Worm (Caenorhabditis elegans) whole organism, L2 larva: ENCODE data around the gene acr-12.
A peak's percentile ranks its signal among the peaks of the same experiment; 100 is the strongest.

Experiments used
- C34F6.9 ChIP-seq: fragments of 150-350 bp; optimal IDR thresholded peaks from 2 replicates; lab custom pipeline; 2014; ENCODE audit warnings: missing biosample characterization, missing genetic modification characterization
- F13H6.1 ChIP-seq: sonication (generic microtip); optimal IDR thresholded peaks from 2 replicates; lab custom pipeline; 2016; ENCODE audit warnings: missing genetic modification characterization, missing compliant biosample characterization
- R02D3.7 ChIP-seq: fragments of 150-350 bp; optimal IDR thresholded peaks from 2 replicates; lab custom pipeline; 2014; ENCODE audit warnings: missing biosample characterization, missing genetic modification characterization
- Y55F3AM.14 ChIP-seq: fragments of 200-800 bp; sonication (Bioruptor generic); optimal IDR thresholded peaks from 2 replicates; lab custom pipeline; 2018; ENCODE audit warnings: mild to moderate bottlenecking, missing genetic modification characterization, missing compliant biosample characterization
- ZK546.5 ChIP-seq: sonication (generic microtip); optimal IDR thresholded peaks from 2 replicates; lab custom pipeline; 2017; ENCODE audit warnings: missing biosample characterization, missing genetic modification characterization
- alr-1 ChIP-seq: fragments of 150-350 bp; optimal IDR thresholded peaks from 2 replicates; lab custom pipeline; 2014; ENCODE audit warnings: missing biosample characterization, missing genetic modification characterization
- aly-2 ChIP-seq: fragments of 150-350 bp; optimal IDR thresholded peaks from 2 replicates; lab custom pipeline; 2014; ENCODE audit warnings: missing biosample characterization, missing genetic modification characterization
- ama-1 ChIP-seq: fragments of 150-350 bp; optimal IDR thresholded peaks from 2 replicates; lab custom pipeline; 2018; ENCODE audit warnings: inconsistent platforms
- blmp-1 ChIP-seq: sonication (generic microtip); optimal IDR thresholded peaks from 2 replicates; lab custom pipeline; 2017; ENCODE audit warnings: missing genetic modification characterization, mild to moderate bottlenecking, missing compliant biosample characterization, antibody characterized with exemption, moderate library complexity; ENCODE audit not compliant: insufficient read depth
- ceh-16 ChIP-seq: fragments of 150-350 bp; optimal IDR thresholded peaks from 2 replicates; lab custom pipeline; 2014; ENCODE audit warnings: missing biosample characterization, missing genetic modification characterization
- ceh-82 ChIP-seq: fragments of 150-350 bp; optimal IDR thresholded peaks from 2 replicates; lab custom pipeline; 2014; ENCODE audit warnings: missing biosample characterization, missing genetic modification characterization
- crh-2 ChIP-seq: sonication (generic microtip); optimal IDR thresholded peaks from 2 replicates; lab custom pipeline; 2017; ENCODE audit warnings: missing biosample characterization, missing genetic modification characterization
- dmd-4 ChIP-seq: sonication (generic microtip); optimal IDR thresholded peaks from 2 replicates; lab custom pipeline; 2017; ENCODE audit warnings: missing biosample characterization, missing genetic modification characterization
- egl-27 ChIP-seq: sonication (generic microtip); optimal IDR thresholded peaks from 3 replicates; lab custom pipeline; 2017; ENCODE audit warnings: missing biosample characterization, missing genetic modification reagents, missing genetic modification characterization
- elt-1 ChIP-seq: fragments of 150-350 bp; optimal IDR thresholded peaks from 2 replicates; lab custom pipeline; 2014; ENCODE audit warnings: missing biosample characterization, missing genetic modification characterization
- elt-3 ChIP-seq: sonication (generic microtip); optimal IDR thresholded peaks from 2 replicates; lab custom pipeline; 2017; ENCODE audit warnings: missing biosample characterization, missing genetic modification characterization
- fos-1 ChIP-seq: fragments of 150-350 bp; optimal IDR thresholded peaks from 2 replicates; lab custom pipeline; 2014; ENCODE audit warnings: missing biosample characterization, missing genetic modification characterization
- gmeb-1 ChIP-seq: fragments of 150-350 bp; optimal IDR thresholded peaks from 2 replicates; lab custom pipeline; 2014; ENCODE audit warnings: missing biosample characterization, missing genetic modification characterization
- lin-11 ChIP-seq: fragments of 150-350 bp; sonication (generic microtip); optimal IDR thresholded peaks from 2 replicates; lab custom pipeline; 2014; ENCODE audit warnings: missing biosample characterization, missing genetic modification characterization, inconsistent platforms, mixed read lengths
- lin-13 ChIP-seq: fragments of 150-350 bp; optimal IDR thresholded peaks from 2 replicates; lab custom pipeline; 2014; ENCODE audit warnings: missing biosample characterization, missing genetic modification reagents, missing genetic modification characterization
- lin-39 ChIP-seq: fragments of 150-350 bp; optimal IDR thresholded peaks from 2 replicates; lab custom pipeline; 2014; ENCODE audit warnings: missing biosample characterization, missing genetic modification reagents, missing genetic modification characterization
- lsy-2 ChIP-seq, 2 experiments: fragments of 150-350 bp in 1 of 2; sonication (generic microtip) in 1 of 2; optimal IDR thresholded peaks; 2 replicates each; lab custom pipeline; 2014 to 2017; ENCODE audit warnings: missing biosample characterization in 2 of 2, missing genetic modification characterization in 2 of 2
- mab-5 ChIP-seq: fragments of 150-350 bp; optimal IDR thresholded peaks from 2 replicates; lab custom pipeline; 2014; ENCODE audit warnings: missing biosample characterization, missing genetic modification characterization
- mbf-1 ChIP-seq: sonication (generic microtip); optimal IDR thresholded peaks from 2 replicates; lab custom pipeline; 2017; ENCODE audit warnings: missing biosample characterization, missing genetic modification characterization
- mdl-1 ChIP-seq, 2 experiments: fragments of 150-350 bp in 1 of 2; sonication (generic microtip) in 1 of 2; optimal IDR thresholded peaks; 2 replicates each; lab custom pipeline; 2017; ENCODE audit warnings: missing biosample characterization in 2 of 2, missing genetic modification characterization in 2 of 2
- nhr-10 ChIP-seq: sonication (generic microtip); optimal IDR thresholded peaks from 2 replicates; lab custom pipeline; 2017; ENCODE audit warnings: missing biosample characterization, missing genetic modification characterization
- nhr-11 ChIP-seq: fragments of 150-350 bp; optimal IDR thresholded peaks from 2 replicates; lab custom pipeline; 2014; ENCODE audit warnings: missing biosample characterization, missing genetic modification characterization
- nhr-12 ChIP-seq: fragments of 150-350 bp; optimal IDR thresholded peaks from 2 replicates; lab custom pipeline; 2014; ENCODE audit warnings: missing biosample characterization, missing genetic modification characterization
- nhr-129 ChIP-seq: fragments of 150-350 bp; optimal IDR thresholded peaks from 2 replicates; lab custom pipeline; 2014; ENCODE audit warnings: missing biosample characterization, missing genetic modification characterization
- nhr-21 ChIP-seq: fragments of 150-350 bp; optimal IDR thresholded peaks from 2 replicates; lab custom pipeline; 2014; ENCODE audit warnings: missing biosample characterization, missing genetic modification characterization
- nhr-23 ChIP-seq: fragments of 150-350 bp; optimal IDR thresholded peaks from 2 replicates; lab custom pipeline; 2014; ENCODE audit warnings: missing biosample characterization, missing genetic modification reagents, missing genetic modification characterization
- nhr-237 ChIP-seq: fragments of 150-350 bp; optimal IDR thresholded peaks from 2 replicates; lab custom pipeline; 2014; ENCODE audit warnings: missing biosample characterization, missing genetic modification characterization
- nhr-25 ChIP-seq: fragments of 150-350 bp; sonication (generic microtip); optimal IDR thresholded peaks from 3 replicates; lab custom pipeline; 2014; ENCODE audit warnings: missing biosample characterization, missing genetic modification characterization
- nhr-6 ChIP-seq: fragments of 150-350 bp; optimal IDR thresholded peaks from 2 replicates; lab custom pipeline; 2014; ENCODE audit warnings: missing biosample characterization, missing genetic modification characterization
- nhr-77 ChIP-seq: fragments of 150-350 bp; optimal IDR thresholded peaks from 2 replicates; lab custom pipeline; 2014; ENCODE audit warnings: missing biosample characterization, missing genetic modification characterization
- peb-1 ChIP-seq: fragments of 150-350 bp; optimal IDR thresholded peaks from 2 replicates; lab custom pipeline; 2014; ENCODE audit warnings: missing biosample characterization, missing genetic modification characterization
- sem-4 ChIP-seq: fragments of 150-350 bp; optimal IDR thresholded peaks from 2 replicates; lab custom pipeline; 2014; ENCODE audit warnings: missing biosample characterization, missing genetic modification reagents, missing genetic modification characterization
- skn-1 ChIP-seq: sonication (generic microtip); optimal IDR thresholded peaks from 2 replicates; lab custom pipeline; 2017; ENCODE audit warnings: missing biosample characterization, missing genetic modification characterization
- sma-3 ChIP-seq: sonication (generic microtip); optimal IDR thresholded peaks from 2 replicates; lab custom pipeline; 2016; ENCODE audit warnings: missing genetic modification reagents, missing genetic modification characterization, missing compliant biosample characterization
- sma-9 ChIP-seq, 2 experiments: fragments of 150-350 bp in 1 of 2; sonication (generic microtip) in 1 of 2; optimal IDR thresholded peaks; 2 replicates each; lab custom pipeline; 2014 to 2016; ENCODE audit warnings: missing genetic modification characterization in 2 of 2, mild to moderate bottlenecking in 1 of 2, missing biosample characterization in 1 of 2, missing compliant biosample characterization in 1 of 2, missing genetic modification reagents in 1 of 2, moderate library complexity in 1 of 2
- snpc-4 ChIP-seq: fragments of 150-350 bp; optimal IDR thresholded peaks from 2 replicates; lab custom pipeline; 2014; ENCODE audit warnings: missing biosample characterization, missing genetic modification characterization
- unc-39 ChIP-seq: fragments of 150-350 bp; optimal IDR thresholded peaks from 2 replicates; lab custom pipeline; 2014; ENCODE audit warnings: missing biosample characterization, missing genetic modification characterization
- unc-55 ChIP-seq: fragments of 150-350 bp; sonication (generic microtip); optimal IDR thresholded peaks from 3 replicates; lab custom pipeline; 2014; ENCODE audit warnings: missing biosample characterization, missing genetic modification reagents, missing genetic modification characterization
- unc-62 ChIP-seq: fragments of 150-350 bp; optimal IDR thresholded peaks from 2 replicates; lab custom pipeline; 2014; ENCODE audit warnings: missing biosample characterization, missing genetic modification reagents, missing genetic modification characterization
- zag-1 ChIP-seq: fragments of 150-350 bp; optimal IDR thresholded peaks from 2 replicates; lab custom pipeline; 2014; ENCODE audit warnings: missing biosample characterization, missing genetic modification characterization
- ztf-1 ChIP-seq: fragments of 200-800 bp; sonication (Bioruptor generic); conservative IDR thresholded peaks from 2 replicates; pipeline ENCODE4 v1.3.6; 2022; ENCODE audit warnings: missing genetic modification characterization, missing compliant biosample characterization
- ztf-11 ChIP-seq: sonication (generic microtip); optimal IDR thresholded peaks from 2 replicates; lab custom pipeline; 2017; ENCODE audit warnings: missing biosample characterization, missing genetic modification characterization
- ztf-4 ChIP-seq: fragments of 150-350 bp; optimal IDR thresholded peaks from 2 replicates; lab custom pipeline; 2014; ENCODE audit warnings: missing biosample characterization, missing genetic modification characterization

The acr-12 gene

ce11 chrX:13527347-13528092 lies 5.1 kb upstream of the acr-12 start, which contains the start of gene pab-2 (continued):
- TF ChIP-seq ztf-4 (tag; lab: Kevin White, UChicago), result no peak
- TF ChIP-seq skn-1 (tag; lab: Kevin White, UChicago), result no peak
- TF ChIP-seq lin-13 (GFP tag; lab: Kevin White, UChicago), result peak; percentile 25
- no peak for TF ChIP-seq ztf-11 (tag; lab: Kevin White, UChicago)

ce11 chrX:13528630-13529138 lies 4.0 kb upstream of the acr-12 start, which contains the start of gene F18H3.4:
TSS of gene F18H3.4 (plus strand) at chrX:13529088.
- no peak for TF ChIP-seq ama-1 (lab: Kevin White, UChicago)
- TF ChIP-seq nhr-21 (tag; lab: Kevin White, UChicago), result peak; percentile 64
- TF ChIP-seq nhr-77 (tag; lab: Kevin White, UChicago), result no peak
- no peak for TF ChIP-seq egl-27 (tag; lab: Kevin White, UChicago)
- no peak for TF ChIP-seq R02D3.7 (tag; lab: Kevin White, UChicago)
- peak; percentile 93 for TF ChIP-seq F13H6.1 (tag; lab: Kevin White, UChicago)
- no peak for TF ChIP-seq unc-55 (GFP tag; lab: Kevin White, UChicago)
- peak; percentile 16 for TF ChIP-seq sem-4 (tag; lab: Kevin White, UChicago)
- TF ChIP-seq nhr-25 (tag; lab: Kevin White, UChicago), result peak; percentile 5
- TF ChIP-seq blmp-1 (tag; lab: Kevin White, UChicago), result no peak
- no peak for TF ChIP-seq nhr-10
- TF ChIP-seq crh-2, result peak; percentile 77
- TF ChIP-seq nhr-6, result no peak
- TF ChIP-seq C34F6.9 (tag; lab: Kevin White, UChicago), result no peak
- no peak for TF ChIP-seq lin-39
- TF ChIP-seq nhr-23, result no peak
- no peak for TF ChIP-seq unc-39 (tag; lab: Kevin White, UChicago)
- peak; percentile 30 to 79 for TF ChIP-seq mdl-1 (tag; optimal IDR thresholded peaks at IDR 0.05; lab: Kevin White, UChicago)
- no peak for TF ChIP-seq zag-1 (tag; lab: Kevin White, UChicago)
- peak; percentile 58 for TF ChIP-seq nhr-129 (tag; lab: Kevin White, UChicago)
- TF ChIP-seq ztf-4 (tag; lab: Kevin White, UChicago), result no peak
- TF ChIP-seq aly-2 (tag; lab: Kevin White, UChicago), result no peak
- TF ChIP-seq sma-9 (GFP tag; optimal IDR thresholded peaks at IDR 0.05; lab: Kevin White, UChicago), result peak; percentile 96
- TF ChIP-seq sma-9 (tag; optimal IDR thresholded peaks at IDR 0.05; lab: Kevin White, UChicago), result no peak
- TF ChIP-seq nhr-12 (tag; lab: Kevin White, UChicago), result no peak
- no peak for TF ChIP-seq skn-1 (tag; lab: Kevin White, UChicago)
- no peak for TF ChIP-seq alr-1 (tag; lab: Kevin White, UChicago)
- TF ChIP-seq nhr-11 (tag; lab: Kevin White, UChicago), result no peak
- TF ChIP-seq lsy-2 (tag; optimal IDR thresholded peaks at IDR 0.05; lab: Kevin White, UChicago), result peak in 1 of 2 experiments; percentile 24
- peak; percentile 70 for TF ChIP-seq gmeb-1
- TF ChIP-seq ceh-82 (tag; lab: Kevin White, UChicago), result no peak
- no peak for TF ChIP-seq mbf-1 (tag; lab: Kevin White, UChicago)
- no peak for TF ChIP-seq ZK546.5 (tag; lab: Kevin White, UChicago)
- TF ChIP-seq elt-1 (tag; lab: Kevin White, UChicago), result no peak
- TF ChIP-seq snpc-4 (tag; lab: Kevin White, UChicago), result no peak
- TF ChIP-seq sma-3, result peak; percentile 91
- no peak for TF ChIP-seq lin-13 (GFP tag; lab: Kevin White, UChicago)
- TF ChIP-seq nhr-237 (tag; lab: Kevin White, UChicago), result no peak
- peak; percentile 98 for TF ChIP-seq fos-1 (tag; lab: Kevin White, UChicago)
- TF ChIP-seq lin-11 (tag; lab: Kevin White, UChicago), result no peak
- TF ChIP-seq elt-3, result no peak
- TF ChIP-seq peb-1, result no peak
- no peak for TF ChIP-seq mab-5 (tag; lab: Kevin White, UChicago)
- TF ChIP-seq ceh-16 (tag; lab: Kevin White, UChicago), result no peak
- no peak for TF ChIP-seq unc-62 (GFP tag; lab: Kevin White, UChicago)
- no peak for TF ChIP-seq ztf-11 (tag; lab: Kevin White, UChicago)
- no peak for TF ChIP-seq Y55F3AM.14 (GFP tag; lab: Kevin White, UChicago)
- no peak for TF ChIP-seq ztf-1 (GFP tag; lab: Robert Waterston, UW)
- no peak for TF ChIP-seq dmd-4
